Worm (Caenorhabditis elegans): ENCODE measurements around the gene acr-18.

Gene acr-18

DNA sequence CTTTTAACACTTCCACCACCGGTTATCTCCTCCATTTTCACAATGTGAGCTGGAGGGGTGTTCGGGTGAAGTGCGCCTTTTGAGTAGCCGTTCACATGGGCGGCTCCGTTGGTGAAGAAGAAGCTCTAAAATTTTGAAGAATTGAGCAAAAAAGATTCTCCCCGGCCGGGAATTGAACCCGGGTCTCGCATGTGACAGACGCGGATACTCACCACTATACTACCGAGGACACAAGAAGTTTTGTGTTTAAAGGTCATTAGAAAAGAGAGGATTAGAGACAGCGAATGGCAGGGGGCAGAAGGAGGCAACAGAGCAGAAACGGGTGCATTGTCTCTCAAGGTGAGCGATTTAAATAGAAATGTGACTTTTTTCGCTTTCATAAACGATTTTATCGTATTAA, 7.3 kb downstream of the acr-18 start (continued):
- no peak for TF ChIP-seq T20F7.1 (GFP tag; optimal IDR thresholded peaks at IDR 0.05)
- TF ChIP-seq spr-3 (GFP tag; optimal IDR thresholded peaks at IDR 0.05), result peak; percentile 53
- TF ChIP-seq fkh-10 (GFP tag; optimal IDR thresholded peaks at IDR 0.05), result no peak
- no peak for TF ChIP-seq snpc-4 (tag; optimal IDR thresholded peaks at IDR 0.05)
- TF ChIP-seq ZK337.2 (GFP tag; IDR thresholded peaks at IDR 0.05), result no peak
- TF ChIP-seq dmd-9 (GFP tag; IDR thresholded peaks at IDR 0.05), result 0 out of 2 replicates have a peak, but pooled peaks have one; percentile 32
- peak; percentile 9 for TF ChIP-seq nhr-28 (tag; optimal IDR thresholded peaks at IDR 0.05)
- TF ChIP-seq snpc-1.2 (GFP tag; IDR thresholded peaks at IDR 0.05), result peak; percentile 66; the same call in 1 of the 2 replicates
- TF ChIP-seq dmd-6 (GFP tag; IDR thresholded peaks at IDR 0.05), result peak; percentile 40; the same call in 1 of the 2 replicates
- peak; percentile 47; the same call in 1 of the 2 replicates for TF ChIP-seq Y48G9A.11 (GFP tag; IDR thresholded peaks at IDR 0.05)
- TF ChIP-seq dpl-1 (GFP tag; optimal IDR thresholded peaks at IDR 0.05), result peak; percentile 10
- TF ChIP-seq nhr-10 (tag; optimal IDR thresholded peaks at IDR 0.05), result no peak
- TF ChIP-seq nhr-237 (tag; optimal IDR thresholded peaks at IDR 0.05), result no peak
- TF ChIP-seq madf-9 (GFP tag; conservative IDR thresholded peaks at IDR 0.05), result peak; percentile 82
- peak; percentile 81 for TF ChIP-seq tra-1 (GFP tag; IDR thresholded peaks at IDR 0.05)
- peak; percentile 26 for TF ChIP-seq nhr-77 (tag; optimal IDR thresholded peaks at IDR 0.05)
- TF ChIP-seq mxl-2 (GFP tag; conservative IDR thresholded peaks at IDR 0.05), result no peak
- TF ChIP-seq lin-15B (tag; optimal IDR thresholded peaks at IDR 0.05), result no peak
- peak; percentile 90 for TF ChIP-seq hlh-30 (tag; optimal IDR thresholded peaks at IDR 0.05; ENCODE audit: insufficient read depth)
- TF ChIP-seq nhr-76 (tag; optimal IDR thresholded peaks at IDR 0.05), result no peak
- no peak for TF ChIP-seq R02D3.7 (tag; optimal IDR thresholded peaks at IDR 0.05)
- no peak for TF ChIP-seq ceh-32 (tag; optimal IDR thresholded peaks at IDR 0.05; ENCODE audit: poor library complexity)
- no peak for TF ChIP-seq lin-1 (GFP tag; IDR thresholded peaks at IDR 0.05)
- no peak for TF ChIP-seq ceh-28 (tag; optimal IDR thresholded peaks at IDR 0.05)
- TF ChIP-seq aha-1 (tag), result peak; percentile 98
- no peak for TF ChIP-seq unc-39 (tag; optimal IDR thresholded peaks at IDR 0.05)
- TF ChIP-seq ceh-44 (GFP tag; IDR thresholded peaks at IDR 0.05), result 0 out of 2 replicates have a peak, but pooled peaks have one; percentile 29
- peak; percentile 47 for TF ChIP-seq lin-13 (GFP tag; optimal IDR thresholded peaks at IDR 0.05)
- TF ChIP-seq F44E2.7 (GFP tag; IDR thresholded peaks at IDR 0.05), result 0 out of 2 replicates have a peak, but pooled peaks have one; percentile 54
- TF ChIP-seq lir-3 (tag; optimal IDR thresholded peaks at IDR 0.05), result peak; percentile 47
- TF ChIP-seq lin-38 (GFP tag; IDR thresholded peaks at IDR 0.05), result peak; percentile 71
- 0 out of 2 replicates have a peak, but pooled peaks have one; percentile 60 for TF ChIP-seq Y75B8A.6 (GFP tag; IDR thresholded peaks at IDR 0.05)
- TF ChIP-seq ceh-82 (tag; optimal IDR thresholded peaks at IDR 0.05), result no peak
- TF ChIP-seq zfp-2 (tag; optimal IDR thresholded peaks at IDR 0.05), result no peak
- no peak for TF ChIP-seq zag-1 (tag; optimal IDR thresholded peaks at IDR 0.05)
- no peak for TF ChIP-seq dve-1 (tag; optimal IDR thresholded peaks at IDR 0.05; ENCODE audit: insufficient read depth)
- TF ChIP-seq Y5F2A.4 (GFP tag; optimal IDR thresholded peaks at IDR 0.05), result peak; percentile 47
- peak; percentile 91 for TF ChIP-seq dmd-8 (GFP tag; IDR thresholded peaks at IDR 0.05)
- TF ChIP-seq attf-4 (tag; optimal IDR thresholded peaks at IDR 0.05), result no peak
- no peak for TF ChIP-seq daf-12 (tag; optimal IDR thresholded peaks at IDR 0.05)
- TF ChIP-seq daf-8 (GFP tag; IDR thresholded peaks at IDR 0.05), result 0 out of 2 replicates have a peak, but pooled peaks have one; percentile 40
- no peak for TF ChIP-seq nhr-11 (tag; optimal IDR thresholded peaks at IDR 0.05)
- peak; percentile 76 for TF ChIP-seq mdt-29 (GFP tag; IDR thresholded peaks at IDR 0.05)
- TF ChIP-seq lim-7 (GFP tag; IDR thresholded peaks at IDR 0.05), result peak; percentile 89
- peak; percentile 67 for TF ChIP-seq mep-1 (tag; optimal IDR thresholded peaks at IDR 0.05)
- peak in 1 of 2 experiments; percentile 35 for TF ChIP-seq hif-1 (tag; optimal IDR thresholded peaks at IDR 0.05)
- TF ChIP-seq pqm-1 (tag; optimal IDR thresholded peaks at IDR 0.05), result no peak
- TF ChIP-seq D1046.2 (GFP tag; IDR thresholded peaks at IDR 0.05), result peak; percentile 84
- TF ChIP-seq ctbp-1 (GFP tag; IDR thresholded peaks at IDR 0.05), result 0 out of 2 replicates have a peak, but pooled peaks have one; percentile 26
- no peak for TF ChIP-seq F37D6.2 (tag; optimal IDR thresholded peaks at IDR 0.05)
- TF ChIP-seq ceh-62 (tag; optimal IDR thresholded peaks at IDR 0.05), result no peak
- TF ChIP-seq lin-39 (tag; optimal IDR thresholded peaks at IDR 0.05), result no peak

Data from whole organism, L4 larva.